Fruit fly (Drosophila melanogaster): Measurements from ENCODE around the gene CG43335.

The CG43335 gene

dm6 chr3R:15676186-15677073 lies 41.2 kb downstream of the CG43335 start (continued):
- TF ChIP-seq CG8944 (GFP tag; optimal IDR thresholded peaks at IDR 0.05), result no peak
- TF ChIP-seq kay (GFP tag; optimal IDR thresholded peaks at IDR 0.05), result no peak
- TF ChIP-seq dmrt99B (tag; optimal IDR thresholded peaks at IDR 0.05), result peak; percentile 53
- peak; percentile 39 for TF ChIP-seq cato (GFP tag; optimal IDR thresholded peaks at IDR 0.05; ENCODE audit: borderline replicate concordance)
- peak; percentile 13 for TF ChIP-seq fd102C (GFP tag; optimal IDR thresholded peaks at IDR 0.05)
- no peak for TF ChIP-seq BEAF-32 (GFP tag; optimal IDR thresholded peaks at IDR 0.05)
- TF ChIP-seq jing (GFP tag; optimal IDR thresholded peaks at IDR 0.05), result no peak
- peak; percentile 55 for TF ChIP-seq Xbp1 (GFP tag; optimal IDR thresholded peaks at IDR 0.05)
- TF ChIP-seq exex (tag; optimal IDR thresholded peaks at IDR 0.05), result no peak
- 0 out of 3 replicates have a peak, but pooled peaks have one; percentile 17 for TF ChIP-seq CG11695 (GFP tag; IDR thresholded peaks at IDR 0.05)
- peak; percentile 47; the same call in 2 of the 3 replicates for TF ChIP-seq tgo (GFP tag; IDR thresholded peaks at IDR 0.05)
- peak; percentile 26; the same call in 1 of the 3 replicates for TF ChIP-seq CG34422 (GFP tag; IDR thresholded peaks at IDR 0.05)
- peak; percentile 62; the same call in 1 of the 3 replicates for TF ChIP-seq otp (GFP tag; IDR thresholded peaks at IDR 0.05)
- no peak for TF ChIP-seq HLH54F (GFP tag; optimal IDR thresholded peaks at IDR 0.05)
- peak; percentile 25 for TF ChIP-seq CG10267 (tag; optimal IDR thresholded peaks at IDR 0.05)
- TF ChIP-seq CG8281 (tag; optimal IDR thresholded peaks at IDR 0.05), result peak; percentile 16
- TF ChIP-seq CG3163 (GFP tag; optimal IDR thresholded peaks at IDR 0.05), result peak; percentile 42
- TF ChIP-seq Hr78 (GFP tag; optimal IDR thresholded peaks at IDR 0.05), result peak in 1 of 2 experiments; percentile 89
- peak; percentile 18; the same call in 1 of the 3 replicates for TF ChIP-seq croc (GFP tag; conservative IDR thresholded peaks at IDR 0.05)
- no peak for TF ChIP-seq Poxn (GFP tag; IDR thresholded peaks at IDR 0.05)
- TF ChIP-seq tup (GFP tag; optimal IDR thresholded peaks at IDR 0.05), result peak; percentile 39
- TF ChIP-seq CG2875 (GFP tag; optimal IDR thresholded peaks at IDR 0.05), result peak; percentile 78
- no peak for TF ChIP-seq pita (GFP tag; optimal IDR thresholded peaks at IDR 0.05)
- TF ChIP-seq Kr (GFP tag; optimal IDR thresholded peaks at IDR 0.05), result peak; percentile 63
- TF ChIP-seq ci (GFP tag; IDR thresholded peaks at IDR 0.05), result peak; percentile 52
- TF ChIP-seq CG12391 (tag; optimal IDR thresholded peaks at IDR 0.05), result peak; percentile 68
- peak; percentile 54 for TF ChIP-seq CG10979 (tag; optimal IDR thresholded peaks at IDR 0.05)
- peak; percentile 44 for TF ChIP-seq Mad (GFP tag; optimal IDR thresholded peaks at IDR 0.05)
- TF ChIP-seq kni (GFP tag; optimal IDR thresholded peaks at IDR 0.05), result peak; percentile 56
- TF ChIP-seq gcm2 (GFP tag; optimal IDR thresholded peaks at IDR 0.05), result no peak
- TF ChIP-seq lilli (GFP tag; optimal IDR thresholded peaks at IDR 0.05), result peak; percentile 43
- peak; percentile 74 for TF ChIP-seq CG18262 (tag; optimal IDR thresholded peaks at IDR 0.05)
- peak; percentile 61 for TF ChIP-seq stc (GFP tag; IDR thresholded peaks at IDR 0.05)
- no peak for TF ChIP-seq Nf-YA (GFP tag; IDR thresholded peaks at IDR 0.05)
- TF ChIP-seq fd96Cb (tag; optimal IDR thresholded peaks at IDR 0.05), result peak; percentile 52
- TF ChIP-seq CG13775 (GFP tag; optimal IDR thresholded peaks at IDR 0.05), result peak; percentile 48
- TF ChIP-seq CG3407 (GFP tag; optimal IDR thresholded peaks at IDR 0.05), result peak; percentile 63
- peak; percentile 60 for TF ChIP-seq gsb-n (tag; optimal IDR thresholded peaks at IDR 0.05)
- TF ChIP-seq CG18476 (GFP tag; optimal IDR thresholded peaks at IDR 0.05), result peak; percentile 8
- peak; percentile 41 for TF ChIP-seq Bteb2 (GFP tag; optimal IDR thresholded peaks at IDR 0.05)
- peak; percentile 48 for TF ChIP-seq Oli (tag; optimal IDR thresholded peaks at IDR 0.05)
- no peak for TF ChIP-seq ro (GFP tag; IDR thresholded peaks at IDR 0.05)
- TF ChIP-seq Hsf (GFP tag; optimal IDR thresholded peaks at IDR 0.05), result peak; percentile 50
- TF ChIP-seq nerfin-1 (tag; optimal IDR thresholded peaks at IDR 0.05), result peak; percentile 49
- no peak for TF ChIP-seq Dip2 (GFP tag; IDR thresholded peaks at IDR 0.05)
- peak; percentile 11 for TF ChIP-seq dm (GFP tag; optimal IDR thresholded peaks at IDR 0.05)
- TF ChIP-seq pan (optimal IDR thresholded peaks at IDR 0.05), result no peak
- TF ChIP-seq pan (GFP tag; optimal IDR thresholded peaks at IDR 0.05 in 1 of 2, IDR thresholded peaks at IDR 0.05 in 1 of 2), result peak in 1 of 2 experiments; percentile 24
